Worm (Caenorhabditis elegans) whole organism, L4 larva: ENCODE results near the gene dnj-26.

Experiments
- F26F4.8 ChIP-seq: fragments of 200-800 bp; sonication (Bioruptor generic); conservative IDR thresholded peaks from 2 replicates; pipeline ENCODE4 v1.3.6; 2022; ENCODE audit warnings: missing genetic modification characterization, missing compliant biosample characterization
- F37D6.2 ChIP-seq: sonication (generic microtip); optimal IDR thresholded peaks from 2 replicates; lab custom pipeline; 2016; ENCODE audit warnings: mild to moderate bottlenecking, missing genetic modification characterization, missing compliant biosample characterization
- R02D3.7 ChIP-seq: fragments of 150-350 bp; sonication (generic microtip); optimal IDR thresholded peaks from 3 replicates; lab custom pipeline; 2014; ENCODE audit warnings: missing biosample characterization, missing genetic modification characterization
- T20F7.1 ChIP-seq: fragments of 200-800 bp; sonication (Bioruptor generic); optimal IDR thresholded peaks from 2 replicates; lab custom pipeline; 2018; ENCODE audit warnings: mild to moderate bottlenecking, missing genetic modification characterization, missing compliant biosample characterization
- T26A8.4 ChIP-seq: fragments of 200-800 bp; sonication (Bioruptor generic); IDR thresholded peaks from 2 replicates; pipeline ENCODE4 v1.3.6; 2022; ENCODE audit warnings: missing genetic modification characterization, missing compliant biosample characterization
- ZK546.5 ChIP-seq, 2 experiments: sonication (generic microtip); optimal IDR thresholded peaks; 2 replicates each; lab custom pipeline; 2017; ENCODE audit warnings: missing biosample characterization in 2 of 2, missing genetic modification characterization in 2 of 2
- aha-1 ChIP-seq: fragments of 150-350 bp; peaks from one replicate; lab custom pipeline; 2014; ENCODE audit warnings: missing biosample characterization, missing genetic modification characterization
- ama-1 ChIP-seq: fragments of 150-350 bp; optimal IDR thresholded peaks from 2 replicates; lab custom pipeline; 2014; ENCODE audit warnings: inconsistent platforms, mixed read lengths
- ceh-28 ChIP-seq: fragments of 150-350 bp; optimal IDR thresholded peaks from 2 replicates; lab custom pipeline; 2014; ENCODE audit warnings: missing biosample characterization, missing genetic modification reagents, missing genetic modification characterization
- ceh-44 ChIP-seq: fragments of 200-800 bp; sonication (Bioruptor generic); IDR thresholded peaks from 2 replicates; pipeline ENCODE4 v1.3.6; 2022; ENCODE audit warnings: missing genetic modification reagents, missing genetic modification characterization, missing compliant biosample characterization
- ceh-62 ChIP-seq: sonication (generic microtip); optimal IDR thresholded peaks from 2 replicates; lab custom pipeline; 2017; ENCODE audit warnings: missing biosample characterization, missing genetic modification characterization
- ceh-82 ChIP-seq: sonication (generic microtip); optimal IDR thresholded peaks from 2 replicates; lab custom pipeline; 2017; ENCODE audit warnings: missing biosample characterization, missing genetic modification characterization
- ctbp-1 ChIP-seq: fragments of 200-800 bp; sonication (Bioruptor generic); IDR thresholded peaks from 2 replicates; pipeline ENCODE4 v1.3.6; 2022; ENCODE audit warnings: missing genetic modification reagents, missing genetic modification characterization, missing compliant biosample characterization
- daf-12 ChIP-seq: fragments of 150-350 bp; optimal IDR thresholded peaks from 2 replicates; lab custom pipeline; 2014; ENCODE audit warnings: missing biosample characterization, missing genetic modification reagents, missing genetic modification characterization
- daf-16 ChIP-seq, 3 experiments: sonication (generic microtip); optimal IDR thresholded peaks; 2 replicates each; lab custom pipeline; 2016 to 2017; ENCODE audit warnings: missing genetic modification characterization in 3 of 3, missing genetic modification reagents in 3 of 3, mild to moderate bottlenecking in 2 of 3, missing compliant biosample characterization in 2 of 3, missing biosample characterization in 1 of 3, moderate library complexity in 1 of 3
- daf-8 ChIP-seq: fragments of 200-800 bp; sonication (Bioruptor generic); IDR thresholded peaks from 2 replicates; pipeline ENCODE4 v1.3.6; 2022; ENCODE audit warnings: missing genetic modification characterization, missing compliant biosample characterization
- dmd-8 ChIP-seq: fragments of 200-800 bp; sonication (Bioruptor generic); IDR thresholded peaks from 2 replicates; pipeline ENCODE4 v1.3.6; 2022; ENCODE audit warnings: missing genetic modification characterization, missing compliant biosample characterization
- dmd-9 ChIP-seq: fragments of 200-800 bp; sonication (Bioruptor generic); IDR thresholded peaks from 2 replicates; pipeline ENCODE4 v1.3.6; 2022; ENCODE audit warnings: missing genetic modification reagents, missing genetic modification characterization, missing compliant biosample characterization
- egl-43 ChIP-seq: fragments of 200-800 bp; sonication (Bioruptor generic); IDR thresholded peaks from 2 replicates; pipeline ENCODE4 v1.3.6; 2022; ENCODE audit warnings: missing genetic modification reagents, missing genetic modification characterization, missing compliant biosample characterization
- fkh-10 ChIP-seq: fragments of 150-350 bp; optimal IDR thresholded peaks from 2 replicates; lab custom pipeline; 2014; ENCODE audit warnings: missing biosample characterization, missing genetic modification reagents, missing genetic modification characterization
- hif-1 ChIP-seq, 2 experiments: sonication (generic microtip); optimal IDR thresholded peaks; 2 replicates each; lab custom pipeline; 2016 to 2017; ENCODE audit warnings: missing compliant biosample characterization in 2 of 2, missing genetic modification characterization in 2 of 2, missing genetic modification reagents in 2 of 2, missing genotype in 2 of 2, mild to moderate bottlenecking in 1 of 2
- hlh-11 ChIP-seq: fragments of 200-800 bp; sonication (Bioruptor generic); optimal IDR thresholded peaks from 2 replicates; lab custom pipeline; 2018; ENCODE audit warnings: mild to moderate bottlenecking, missing genetic modification characterization, missing compliant biosample characterization
- lin-1 ChIP-seq: fragments of 200-800 bp; sonication (Bioruptor generic); IDR thresholded peaks from 2 replicates; pipeline ENCODE4 v1.3.6; 2022; ENCODE audit warnings: missing genetic modification reagents, missing genetic modification characterization, missing compliant biosample characterization
- lin-29 ChIP-seq: fragments of 200-800 bp; sonication (Bioruptor generic); IDR thresholded peaks from 2 replicates; pipeline ENCODE4 v1.3.6; 2022; ENCODE audit warnings: missing genetic modification reagents, missing genetic modification characterization, missing compliant biosample characterization
- lir-3 ChIP-seq: sonication (generic microtip); optimal IDR thresholded peaks from 2 replicates; lab custom pipeline; 2016; ENCODE audit warnings: mild to moderate bottlenecking, missing genetic modification characterization, missing compliant biosample characterization
- mdt-29 ChIP-seq: fragments of 200-800 bp; sonication (Bioruptor generic); IDR thresholded peaks from 2 replicates; pipeline ENCODE4 v1.3.6; 2022; ENCODE audit warnings: missing genetic modification reagents, missing genetic modification characterization, missing compliant biosample characterization
- mep-1 ChIP-seq: fragments of 150-350 bp; sonication (generic microtip); optimal IDR thresholded peaks from 3 replicates; lab custom pipeline; 2014; ENCODE audit warnings: missing biosample characterization, missing genetic modification characterization
- mes-2 ChIP-seq: sonication (generic microtip); optimal IDR thresholded peaks from 2 replicates; lab custom pipeline; 2016; ENCODE audit warnings: missing genotype, mild to moderate bottlenecking, missing genetic modification characterization, missing compliant biosample characterization; ENCODE audit not compliant: poor library complexity, severe bottlenecking
- nhr-102 ChIP-seq: sonication (generic microtip); optimal IDR thresholded peaks from 2 replicates; lab custom pipeline; 2016; ENCODE audit warnings: mild to moderate bottlenecking, missing genetic modification characterization, moderate library complexity, missing compliant biosample characterization
- nhr-237 ChIP-seq: sonication (generic microtip); optimal IDR thresholded peaks from 2 replicates; lab custom pipeline; 2017; ENCODE audit warnings: missing biosample characterization, missing genetic modification characterization
- nhr-25 ChIP-seq: sonication (generic microtip); optimal IDR thresholded peaks from 2 replicates; lab custom pipeline; 2017; ENCODE audit warnings: missing genetic modification characterization, mild to moderate bottlenecking, missing compliant biosample characterization, antibody characterized with exemption, moderate library complexity, borderline replicate concordance; ENCODE audit not compliant: insufficient read depth
- nhr-28 ChIP-seq: fragments of 150-350 bp; optimal IDR thresholded peaks from 2 replicates; lab custom pipeline; 2014; ENCODE audit warnings: missing biosample characterization, missing genetic modification characterization
- nhr-42 ChIP-seq: fragments of 200-800 bp; sonication (Bioruptor generic); IDR thresholded peaks from 2 replicates; pipeline ENCODE4 v1.3.6; 2022; ENCODE audit warnings: missing genetic modification characterization, missing compliant biosample characterization
- nhr-48 ChIP-seq: sonication (generic microtip); optimal IDR thresholded peaks from 2 replicates; lab custom pipeline; 2016; ENCODE audit warnings: mild to moderate bottlenecking, missing genetic modification characterization, missing compliant biosample characterization
- nhr-76 ChIP-seq: fragments of 150-350 bp; optimal IDR thresholded peaks from 2 replicates; lab custom pipeline; 2014; ENCODE audit warnings: missing biosample characterization, missing genetic modification characterization
- pqm-1 ChIP-seq: sonication (generic microtip); optimal IDR thresholded peaks from 2 replicates; lab custom pipeline; 2017; ENCODE audit warnings: missing biosample characterization, missing genetic modification characterization
- rbr-2 ChIP-seq: sonication (generic microtip); optimal IDR thresholded peaks from 2 replicates; lab custom pipeline; 2016; ENCODE audit warnings: missing genotype, missing genetic modification characterization, missing compliant biosample characterization
- snpc-4 ChIP-seq: fragments of 150-350 bp; optimal IDR thresholded peaks from 2 replicates; lab custom pipeline; 2014; ENCODE audit warnings: missing biosample characterization, missing genetic modification characterization
- tag-97 ChIP-seq: fragments of 200-800 bp; sonication (Bioruptor generic); IDR thresholded peaks from 2 replicates; pipeline ENCODE4 v1.3.6; 2022; ENCODE audit warnings: missing genetic modification characterization, missing compliant biosample characterization
- unc-130 ChIP-seq: sonication (generic microtip); optimal IDR thresholded peaks from 2 replicates; lab custom pipeline; 2016; ENCODE audit warnings: missing genetic modification reagents, missing genetic modification characterization, missing compliant biosample characterization
- unc-39 ChIP-seq: sonication (generic microtip); optimal IDR thresholded peaks from 2 replicates; lab custom pipeline; 2017; ENCODE audit warnings: missing biosample characterization, missing genetic modification characterization
- unc-62 ChIP-seq, 3 experiments: fragments of 150-350 bp in 1 of 3; sonication (generic microtip); optimal IDR thresholded peaks in 2 of 3; peaks in 1 of 3; 1 replicate in 1 of 3; 2 replicates in 2 of 3; lab custom pipeline; 2014 to 2017; ENCODE audit warnings: missing biosample characterization in 3 of 3, missing genetic modification characterization in 3 of 3, missing genetic modification reagents in 3 of 3, missing genotype in 1 of 3
- vab-7 ChIP-seq: fragments of 200-800 bp; sonication (Bioruptor generic); IDR thresholded peaks from 2 replicates; pipeline ENCODE4 v1.3.6; 2022; ENCODE audit warnings: missing genetic modification reagents, missing genetic modification characterization, missing compliant biosample characterization
- zfp-3 ChIP-seq: fragments of 200-800 bp; sonication (Bioruptor generic); conservative IDR thresholded peaks from 2 replicates; pipeline ENCODE4 v1.3.6; 2022; ENCODE audit warnings: missing genetic modification reagents, missing genetic modification characterization, missing compliant biosample characterization

The dnj-26 gene

DNA sequence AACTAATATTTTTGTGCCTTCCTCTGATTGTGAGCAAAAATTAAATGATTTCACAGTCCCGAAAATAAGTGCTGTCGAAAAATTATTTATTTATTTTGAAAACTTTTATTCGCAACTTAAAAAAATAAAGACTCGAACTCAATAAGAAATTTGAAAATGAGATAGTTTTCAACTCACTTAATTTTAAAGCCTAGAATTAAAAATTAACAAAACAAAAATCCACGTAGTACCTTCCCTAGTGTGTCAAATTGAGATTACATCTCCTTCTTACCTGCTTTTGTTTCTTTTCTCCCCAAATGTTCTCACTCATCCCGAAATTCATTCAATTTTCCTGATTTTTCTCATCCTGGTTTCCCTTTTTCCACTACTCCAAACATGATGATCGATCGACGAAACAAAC, 33.2 kb downstream of the dnj-26 start, which contains the start of gene F35G2.5:
Gene F35G2.5 (plus strand): TSS at position 301 of the 400 bp plus-strand sequence.
- TF ChIP-seq nhr-237 (no peak), unc-130 (GFP tag; lab: Kevin White, UChicago) (no peak), unc-62 (GFP tag; optimal IDR thresholded peaks at IDR 0.05 in 1 of 2; lab: Kevin White, UChicago) (no peak), unc-62 (tag; optimal IDR thresholded peaks at IDR 0.05; lab: Kevin White, UChicago) (no peak), snpc-4 (tag; lab: Kevin White, UChicago) (no peak), lir-3 (no peak), nhr-102 (tag; lab: Kevin White, UChicago) (no peak), F37D6.2 (tag; lab: Kevin White, UChicago) (no peak), ceh-62 (tag; lab: Kevin White, UChicago) (no peak)

- TF ChIP-seq hif-1 (tag; optimal IDR thresholded peaks at IDR 0.05; lab: Kevin White, UChicago) (peak; percentile 37 to 95), aha-1 (peak; percentile 54), dmd-9 (GFP tag; lab: Robert Waterston, UW) (no peak)
- TF ChIP-seq, all 104 proteins: peak for 2
Measured at ce11 chrIV:12218253-12218652, 34.2 kb downstream of the dnj-26 start.

DNA sequence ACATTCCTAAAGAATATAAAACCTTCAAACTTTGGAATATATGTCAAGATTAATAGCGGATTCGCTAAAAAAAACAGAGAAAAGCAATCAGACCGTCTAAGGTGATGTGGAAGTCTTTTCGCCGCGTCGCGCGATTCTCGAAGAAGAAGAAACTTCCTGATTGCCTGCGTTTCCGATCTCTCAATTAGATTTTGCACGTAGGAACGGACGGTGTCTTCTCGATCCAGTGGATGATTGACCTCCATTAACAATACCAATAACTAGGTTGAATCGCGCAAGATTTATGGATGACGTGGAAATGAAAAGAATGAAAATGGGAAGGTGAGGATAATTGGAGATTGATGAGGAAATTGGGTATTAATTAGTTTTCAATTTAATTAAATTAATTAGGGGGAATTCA, 35.3 kb downstream of the dnj-26 start:
- TF ChIP-seq unc-62 (GFP tag; optimal IDR thresholded peaks at IDR 0.05 in 1 of 2; lab: Kevin White, UChicago): peak in 1 of 2 experiments; percentile 80
- no peak for TF ChIP-seq unc-62 (tag; optimal IDR thresholded peaks at IDR 0.05; lab: Kevin White, UChicago)
- TF ChIP-seq T26A8.4 (GFP tag; lab: Robert Waterston, UW): 0 out of 2 replicates have a peak, but pooled peaks have one; percentile 34
- no peak for TF ChIP-seq dmd-8 (GFP tag; lab: Robert Waterston, UW)
- TF ChIP-seq nhr-48: no peak
- no peak for TF ChIP-seq T20F7.1 (GFP tag; lab: Kevin White, UChicago)
- TF ChIP-seq ctbp-1 (GFP tag; lab: Robert Waterston, UW): no peak
- peak; percentile 58 for TF ChIP-seq nhr-25 (tag; lab: Kevin White, UChicago)
- TF ChIP-seq nhr-28 (tag; lab: Kevin White, UChicago): peak; percentile 22
- no peak for TF ChIP-seq F37D6.2 (tag; lab: Kevin White, UChicago)
- no peak for TF ChIP-seq mes-2 (tag; lab: Kevin White, UChicago)
- no peak for TF ChIP-seq daf-8 (GFP tag; lab: Robert Waterston, UW)
- TF ChIP-seq rbr-2: no peak
- peak; percentile 8 for TF ChIP-seq hlh-11 (tag; lab: Kevin White, UChicago)
- TF ChIP-seq lin-1 (GFP tag; lab: Robert Waterston, UW): no peak
- no peak for TF ChIP-seq fkh-10 (GFP tag; lab: Kevin White, UChicago)
- TF ChIP-seq daf-16 (GFP tag; optimal IDR thresholded peaks at IDR 0.05; lab: Kevin White, UChicago): no peak
- TF ChIP-seq daf-16 (tag; optimal IDR thresholded peaks at IDR 0.05; lab: Kevin White, UChicago): no peak
- no peak for TF ChIP-seq F26F4.8
- TF ChIP-seq tag-97 (GFP tag; lab: Robert Waterston, UW): no peak
- no peak for TF ChIP-seq nhr-42
- no peak for TF ChIP-seq nhr-237
- TF ChIP-seq dmd-9 (GFP tag; lab: Robert Waterston, UW): no peak
- peak; percentile 63 for TF ChIP-seq ama-1 (lab: Kevin White, UChicago)
- TF ChIP-seq ZK546.5 (tag; optimal IDR thresholded peaks at IDR 0.05; lab: Kevin White, UChicago): no peak
- no peak for TF ChIP-seq ceh-28 (tag; lab: Kevin White, UChicago)

DNA sequence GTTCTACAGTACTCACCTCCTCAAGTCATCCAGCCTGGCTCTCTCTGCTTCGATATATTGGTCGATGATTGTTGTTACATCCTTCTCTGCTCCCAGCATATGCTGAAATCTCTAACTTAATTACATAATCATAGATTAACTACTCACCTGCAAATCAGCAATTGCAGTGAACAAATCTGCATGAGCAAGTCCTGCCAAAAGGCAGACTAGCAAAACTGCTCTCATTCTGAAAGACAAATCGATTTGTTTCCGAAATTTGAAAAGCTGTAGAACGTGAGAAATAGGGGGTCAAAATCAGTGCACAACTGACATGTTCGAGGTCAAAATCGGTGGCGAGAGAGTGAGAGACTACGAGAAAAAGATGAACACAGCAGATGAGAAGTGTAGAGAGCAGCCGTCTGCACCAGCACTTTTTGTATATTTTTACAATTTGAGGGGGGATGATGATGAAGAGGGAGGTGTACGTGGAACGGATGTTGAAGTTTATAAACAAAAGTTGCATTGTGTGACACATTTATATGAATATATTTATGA, 36.6 kb downstream of the dnj-26 start, which contains the start of gene phy-2:
Gene phy-2 (minus strand): TSS at position 226 of the 534 bp plus-strand sequence.
- TF ChIP-seq R02D3.7 (tag; lab: Kevin White, UChicago) (no peak), mep-1 (no peak), hif-1 (tag; optimal IDR thresholded peaks at IDR 0.05; lab: Kevin White, UChicago) (peak in 1 of 2 experiments; percentile 9), fkh-10 (GFP tag; lab: Kevin White, UChicago) (no peak), daf-12 (no peak), ceh-44 (GFP tag; lab: Robert Waterston, UW) (no peak), egl-43 (GFP tag; lab: Robert Waterston, UW) (peak; percentile 60; the same call in 1 of the 2 replicates), ceh-28 (tag; lab: Kevin White, UChicago) (no peak), nhr-76 (tag; lab: Kevin White, UChicago) (no peak), hlh-11 (tag; lab: Kevin White, UChicago) (peak; percentile 42), unc-39 (tag; lab: Kevin White, UChicago) (no peak), ceh-82 (tag; lab: Kevin White, UChicago) (no peak), mdt-29 (GFP tag; lab: Robert Waterston, UW) (no peak), vab-7 (GFP tag; lab: Robert Waterston, UW) (no peak), unc-62 (GFP tag; optimal IDR thresholded peaks at IDR 0.05 in 1 of 2; lab: Kevin White, UChicago) (peak in 1 of 2 experiments; percentile 89), unc-62 (tag; optimal IDR thresholded peaks at IDR 0.05; lab: Kevin White, UChicago) (no peak), ama-1 (lab: Kevin White, UChicago) (peak; percentile 5), lin-29 (no peak), zfp-3 (GFP tag; lab: Robert Waterston, UW) (no peak), pqm-1 (no peak), dmd-8 (GFP tag; lab: Robert Waterston, UW) (no peak)
